Fruit fly (Drosophila melanogaster): ENCODE measurements around the gene shps.

DNA sequence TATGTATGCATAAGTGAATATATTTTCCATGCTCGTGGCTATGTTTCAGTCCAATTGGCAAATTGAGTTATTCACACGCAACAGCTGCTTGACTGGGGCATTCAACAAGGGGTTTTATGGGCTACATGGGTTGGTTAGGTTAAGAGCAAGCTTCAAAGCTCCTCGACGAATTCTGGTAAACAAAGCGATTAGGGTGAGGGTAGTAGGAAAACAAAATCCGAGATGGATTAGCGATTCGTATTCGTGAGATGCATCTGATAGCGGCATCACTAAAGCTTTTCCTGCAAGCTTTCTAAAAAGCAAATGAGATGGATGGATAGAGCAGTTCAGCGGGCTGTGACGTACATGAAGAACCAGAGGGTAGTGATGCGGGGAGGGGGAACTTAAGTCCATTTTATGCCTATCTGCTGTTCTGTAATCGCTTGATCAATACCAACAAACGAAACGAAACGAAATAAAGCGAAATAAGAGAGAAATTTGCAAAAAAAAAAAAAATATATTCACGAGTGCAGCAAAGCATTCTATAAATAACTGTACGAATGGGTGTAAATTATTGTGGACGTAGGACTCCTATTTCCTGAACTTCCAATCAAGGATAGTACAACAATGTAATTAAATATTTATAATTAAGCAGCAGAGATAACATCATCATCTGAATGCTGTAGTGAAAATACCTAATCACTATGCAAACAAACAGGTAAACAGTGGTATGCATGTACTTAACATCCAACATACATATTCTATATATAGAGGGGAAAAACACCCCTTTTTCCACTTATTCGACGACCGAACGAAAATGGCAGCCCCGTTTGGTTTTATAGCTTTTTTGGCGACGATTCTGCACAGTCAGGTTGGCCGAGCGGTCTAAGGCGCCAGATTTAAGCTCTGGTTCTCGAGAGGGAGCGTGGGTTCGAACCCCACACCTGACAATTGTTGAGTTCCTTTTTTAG, 14.7 kb upstream of the shps start:
- TF ChIP-seq wor (GFP tag; IDR thresholded peaks at IDR 0.05) (no peak), Hr78 (GFP tag; optimal IDR thresholded peaks at IDR 0.05) (no peak), tap (tag; optimal IDR thresholded peaks at IDR 0.05) (no peak), CG14441 (GFP tag; IDR thresholded peaks at IDR 0.05) (no peak), E2f1 (GFP tag; IDR thresholded peaks at IDR 0.05) (no peak)

Measured in whole organism, embryonic.